Fruit fly (Drosophila melanogaster) whole organism, embryonic: ENCODE measurements around the gene CG34149.

ENCODE experiments used
- Atf3 ChIP-seq: fragments of 200-800 bp; sonication (Bioruptor generic); optimal IDR thresholded peaks from 3 replicates; lab custom pipeline; 2016; ENCODE audit warnings: missing biosample characterization, missing genetic modification characterization
- BEAF-32 ChIP-seq: fragments of 200-800 bp; sonication (Bioruptor generic); optimal IDR thresholded peaks from 3 replicates; lab custom pipeline; 2017; ENCODE audit warnings: missing biosample characterization, missing genetic modification characterization, mild to moderate bottlenecking, moderate library complexity, missing genetic modification reagents
- Blimp-1 ChIP-seq: fragments of 200-800 bp; sonication (Bioruptor generic); optimal IDR thresholded peaks from 3 replicates; lab custom pipeline; 2018; ENCODE audit warnings: missing biosample characterization, missing genetic modification characterization, mild to moderate bottlenecking, moderate library complexity, missing genetic modification reagents
- CG10959 ChIP-seq: fragments of 200-800 bp; sonication (Bioruptor generic); IDR thresholded peaks from 2 replicates; pipeline ENCODE4 v1.3.6; 2022; ENCODE audit warnings: missing biosample characterization, missing genetic modification characterization
- CG11093 ChIP-seq: fragments of 200-800 bp; sonication (Bioruptor generic); IDR thresholded peaks from 3 replicates; pipeline ENCODE4 v1.3.6; 2022; ENCODE audit warnings: missing biosample characterization, missing genetic modification characterization
- CG11456 ChIP-seq: fragments of 200-800 bp; sonication (Bioruptor generic); IDR thresholded peaks from 3 replicates; pipeline ENCODE4 v1.3.6; 2022; ENCODE audit warnings: missing biosample characterization, missing genetic modification characterization
- CG11723 ChIP-seq: fragments of 200-800 bp; sonication (Bioruptor generic); optimal IDR thresholded peaks from 2 replicates; lab custom pipeline; 2017; ENCODE audit warnings: missing biosample characterization, mild to moderate bottlenecking, missing genetic modification characterization
- CG12071 ChIP-seq: fragments of 200-800 bp; sonication (Bioruptor generic); optimal IDR thresholded peaks from 3 replicates; lab custom pipeline; 2018; ENCODE audit warnings: missing biosample characterization, mild to moderate bottlenecking, missing genetic modification characterization
- CG12769 ChIP-seq: fragments of 200-800 bp; sonication (Bioruptor generic); optimal IDR thresholded peaks from 2 replicates; lab custom pipeline; 2019; ENCODE audit warnings: missing biosample characterization, mild to moderate bottlenecking, missing genetic modification characterization, moderate library complexity
- CG14667 ChIP-seq: fragments of 200-800 bp; sonication (Bioruptor generic); IDR thresholded peaks from 2 replicates; pipeline ENCODE4 v1.3.6; 2022; ENCODE audit warnings: missing biosample characterization, missing genetic modification characterization
- CG14965 ChIP-seq: fragments of 200-800 bp; sonication (Bioruptor generic); optimal IDR thresholded peaks from 2 replicates; lab custom pipeline; 2016; ENCODE audit warnings: missing biosample characterization, missing genetic modification characterization, borderline replicate concordance
- CG2120 ChIP-seq: fragments of 200-800 bp; sonication (Bioruptor generic); optimal IDR thresholded peaks from 3 replicates; lab custom pipeline; 2016; ENCODE audit warnings: missing biosample characterization, missing genetic modification characterization
- CG32767 ChIP-seq: fragments of 200-800 bp; sonication (Bioruptor generic); IDR thresholded peaks from 2 replicates; pipeline ENCODE4 v1.3.6; 2022; ENCODE audit warnings: missing biosample characterization, missing genetic modification characterization
- CG4360 ChIP-seq: fragments of 200-800 bp; sonication (Bioruptor generic); IDR thresholded peaks from 2 replicates; pipeline ENCODE4 v1.3.6; 2022; ENCODE audit warnings: missing biosample characterization, missing genetic modification characterization
- CG43689 ChIP-seq: fragments of 200-800 bp; sonication (Bioruptor generic); IDR thresholded peaks from 2 replicates; pipeline ENCODE4 v1.3.6; 2022; ENCODE audit warnings: missing biosample characterization, missing genetic modification characterization
- CG4707 ChIP-seq: fragments of 200-800 bp; sonication (Bioruptor generic); optimal IDR thresholded peaks from 2 replicates; lab custom pipeline; 2018; ENCODE audit warnings: missing biosample characterization, mild to moderate bottlenecking, missing genetic modification characterization, moderate library complexity
- CG6272 ChIP-seq: fragments of 200-800 bp; sonication (Bioruptor generic); IDR thresholded peaks from 2 replicates; pipeline ENCODE4 v1.3.6; 2022; ENCODE audit warnings: missing biosample characterization, missing genetic modification characterization
- CG6765 ChIP-seq: fragments of 200-800 bp; sonication (Bioruptor generic); optimal IDR thresholded peaks from 3 replicates; lab custom pipeline; 2017; ENCODE audit warnings: missing biosample characterization, mild to moderate bottlenecking, missing genetic modification characterization
- CG7786 ChIP-seq: fragments of 200-800 bp; sonication (Bioruptor generic); optimal IDR thresholded peaks from 2 replicates; lab custom pipeline; 2016; ENCODE audit warnings: missing biosample characterization, missing genetic modification characterization
- D ChIP-seq, 2 experiments: fragments of 200-800 bp in 1 of 2; fragments of >200 bp in 1 of 2; sonication (Bioruptor generic) in 1 of 2; optimal IDR thresholded peaks; 2 replicates in 1 of 2; 3 replicates in 1 of 2; lab custom pipeline; 2017; ENCODE audit warnings: mild to moderate bottlenecking in 1 of 2, missing biosample characterization in 1 of 2, missing genetic modification characterization in 1 of 2, missing genetic modification reagents in 1 of 2
- Dek ChIP-seq: fragments of 200-800 bp; sonication (Bioruptor generic); optimal IDR thresholded peaks from 3 replicates; lab custom pipeline; 2019; ENCODE audit warnings: missing biosample characterization, mild to moderate bottlenecking, missing genetic modification characterization, moderate library complexity
- HmgZ ChIP-seq: fragments of 200-800 bp; sonication (Bioruptor generic); optimal IDR thresholded peaks from 2 replicates; lab custom pipeline; 2018; ENCODE audit warnings: missing biosample characterization, mild to moderate bottlenecking, missing genetic modification characterization
- Hr39 ChIP-seq: fragments of >200 bp; optimal IDR thresholded peaks from 2 replicates; lab custom pipeline; 2017
- Lim3 ChIP-seq: fragments of 200-800 bp; sonication (Bioruptor generic); IDR thresholded peaks from 2 replicates; pipeline ENCODE4 v1.3.6; 2022; ENCODE audit warnings: missing biosample characterization, missing genetic modification characterization
- Nf-YC ChIP-seq: fragments of 200-800 bp; optimal IDR thresholded peaks from 3 replicates; lab custom pipeline; 2019; ENCODE audit warnings: missing biosample characterization, mild to moderate bottlenecking, missing genetic modification characterization, moderate library complexity
- NfI ChIP-seq: fragments of 200-800 bp; sonication (Bioruptor generic); optimal IDR thresholded peaks from 3 replicates; lab custom pipeline; 2018; ENCODE audit warnings: missing biosample characterization, mild to moderate bottlenecking, missing genetic modification characterization, moderate library complexity
- Opbp ChIP-seq: fragments of 200-800 bp; sonication (Bioruptor generic); IDR thresholded peaks from 3 replicates; pipeline ENCODE4 v1.3.6; 2022; ENCODE audit warnings: missing biosample characterization, missing genetic modification characterization; ENCODE audit not compliant: partially characterized antibody
- Poxn ChIP-seq: fragments of 200-800 bp; sonication (Bioruptor generic); IDR thresholded peaks from 2 replicates; pipeline ENCODE4 v1.3.6; 2022; ENCODE audit warnings: missing biosample characterization, missing genetic modification characterization
- Sin3A ChIP-seq: fragments of >200 bp; optimal IDR thresholded peaks from 2 replicates; lab custom pipeline; 2018
- Ssrp ChIP-seq: fragments of 200-800 bp; sonication (Bioruptor generic); optimal IDR thresholded peaks from 2 replicates; lab custom pipeline; 2018; ENCODE audit warnings: missing biosample characterization, mild to moderate bottlenecking, missing genetic modification characterization, moderate library complexity
- bsh ChIP-seq, 2 experiments: fragments of 200-800 bp; sonication (Bioruptor generic); optimal IDR thresholded peaks; 2 replicates each; lab custom pipeline; 2017 to 2018; ENCODE audit warnings: mild to moderate bottlenecking in 2 of 2, missing biosample characterization in 2 of 2, missing genetic modification characterization in 2 of 2, moderate library complexity in 1 of 2
- btn ChIP-seq: fragments of 200-800 bp; sonication (Bioruptor generic); optimal IDR thresholded peaks from 2 replicates; lab custom pipeline; 2016; ENCODE audit warnings: missing biosample characterization, missing genetic modification characterization
- cato ChIP-seq: fragments of 200-800 bp; sonication (Bioruptor generic); optimal IDR thresholded peaks from 2 replicates; lab custom pipeline; 2016; ENCODE audit warnings: missing biosample characterization, missing genetic modification characterization, borderline replicate concordance
- chif ChIP-seq, 2 experiments: fragments of 200-800 bp; sonication (Bioruptor generic); optimal IDR thresholded peaks; 3 replicates each; lab custom pipeline; 2016; ENCODE audit warnings: missing biosample characterization in 2 of 2, missing genetic modification characterization in 2 of 2
- da ChIP-seq: fragments of 200-800 bp; sonication (Bioruptor generic); optimal IDR thresholded peaks from 2 replicates; lab custom pipeline; 2016; ENCODE audit warnings: missing biosample characterization, missing genetic modification characterization
- dimm ChIP-seq: fragments of 200-800 bp; sonication (Bioruptor generic); IDR thresholded peaks from 2 replicates; pipeline ENCODE4 v1.3.6; 2022; ENCODE audit warnings: missing biosample characterization, missing genetic modification characterization
- dpn ChIP-seq, 2 experiments: fragments of 200-800 bp; sonication (Bioruptor generic); optimal IDR thresholded peaks; 3 replicates each; lab custom pipeline; 2016; ENCODE audit warnings: missing biosample characterization in 2 of 2, missing genetic modification characterization in 2 of 2
- emc ChIP-seq: fragments of 200-800 bp; sonication (Bioruptor generic); optimal IDR thresholded peaks from 2 replicates; lab custom pipeline; 2016; ENCODE audit warnings: missing biosample characterization, missing genetic modification characterization
- hkb ChIP-seq, 2 experiments: fragments of 200-800 bp in 1 of 2; fragments of >200 bp in 1 of 2; sonication (Bioruptor generic) in 1 of 2; IDR thresholded peaks in 1 of 2; optimal IDR thresholded peaks in 1 of 2; 2 replicates each; pipeline versions ENCODE4 v1.3.6 to Lab custom; 2017 to 2022; ENCODE audit warnings: missing biosample characterization in 1 of 2, missing genetic modification characterization in 1 of 2
- jigr1 ChIP-seq: fragments of 200-800 bp; sonication (Bioruptor generic); IDR thresholded peaks from 3 replicates; pipeline ENCODE4 v1.3.6; 2022; ENCODE audit warnings: missing biosample characterization, missing genetic modification characterization
- lola ChIP-seq, 3 experiments: fragments of >200 bp in 2 of 3; fragments of 200-800 bp in 1 of 3; sonication (Bioruptor generic) in 1 of 3; optimal IDR thresholded peaks; 2 replicates each; lab custom pipeline; 2017 to 2019; ENCODE audit warnings: missing biosample characterization in 3 of 3, missing genetic modification characterization in 3 of 3, mild to moderate bottlenecking in 1 of 3, moderate library complexity in 1 of 3
- nerfin-1 ChIP-seq: fragments of 200-800 bp; sonication (Bioruptor generic); optimal IDR thresholded peaks from 3 replicates; lab custom pipeline; 2019; ENCODE audit warnings: missing biosample characterization, mild to moderate bottlenecking, missing genetic modification characterization, moderate library complexity
- nmo ChIP-seq: fragments of 200-800 bp; sonication (Bioruptor generic); optimal IDR thresholded peaks from 2 replicates; lab custom pipeline; 2018; ENCODE audit warnings: missing biosample characterization, mild to moderate bottlenecking, missing genetic modification characterization, moderate library complexity
- peb ChIP-seq: fragments of 200-800 bp; sonication (Bioruptor generic); IDR thresholded peaks from 2 replicates; pipeline ENCODE4 v1.3.6; 2022; ENCODE audit warnings: missing biosample characterization, missing genetic modification characterization
- pfk ChIP-seq: fragments of 200-800 bp; sonication (Bioruptor generic); optimal IDR thresholded peaks from 2 replicates; lab custom pipeline; 2018; ENCODE audit warnings: missing biosample characterization, mild to moderate bottlenecking, missing genetic modification characterization, moderate library complexity
- pho ChIP-seq: fragments of 200-800 bp; sonication (Bioruptor generic); optimal IDR thresholded peaks from 2 replicates; lab custom pipeline; 2016; ENCODE audit warnings: missing biosample characterization, missing genetic modification characterization
- pum ChIP-seq: fragments of 200-800 bp; sonication (Bioruptor generic); optimal IDR thresholded peaks from 2 replicates; lab custom pipeline; 2016; ENCODE audit warnings: missing biosample characterization, missing genetic modification characterization
- slp2 ChIP-seq: fragments of 200-800 bp; sonication (Bioruptor generic); optimal IDR thresholded peaks from 2 replicates; lab custom pipeline; 2016; ENCODE audit warnings: missing biosample characterization, missing genetic modification characterization
- trem ChIP-seq: fragments of 200-800 bp; optimal IDR thresholded peaks from 3 replicates; lab custom pipeline; 2019; ENCODE audit warnings: missing biosample characterization, mild to moderate bottlenecking, missing genetic modification characterization, moderate library complexity
- unpg ChIP-seq: fragments of 200-800 bp; sonication (Bioruptor generic); optimal IDR thresholded peaks from 3 replicates; lab custom pipeline; 2018; ENCODE audit warnings: missing biosample characterization, mild to moderate bottlenecking, missing genetic modification characterization, moderate library complexity
- wek ChIP-seq: fragments of 200-800 bp; sonication (Bioruptor generic); optimal IDR thresholded peaks from 3 replicates; lab custom pipeline; 2018; ENCODE audit warnings: missing biosample characterization, mild to moderate bottlenecking, missing genetic modification characterization, moderate library complexity

Gene CG34149

dm6 chr3R:22420911-22421310, 41.0 kb downstream of the CG34149 start, which contains the start of the genes Nop56 and mats (continued):
- TF ChIP-seq CG14965 (GFP tag; lab: Kevin White, UChicago) (no peak), CG32767 (GFP tag; lab: Robert Waterston, UW) (no peak), Sin3A (peak; percentile 41), NfI (peak; percentile 21), Poxn (no peak), Opbp (GFP tag; lab: Robert Waterston, UW) (peak; percentile 29; the same call in 1 of the 3 replicates), CG12769 (tag; lab: Kevin White, UChicago) (no peak), Lim3 (GFP tag; lab: Robert Waterston, UW) (no peak), chif (GFP tag; optimal IDR thresholded peaks at IDR 0.05; lab: Kevin White, UChicago) (no peak), peb (GFP tag; lab: Robert Waterston, UW) (no peak), nmo (peak; percentile 65), CG43689 (GFP tag; lab: Robert Waterston, UW) (no peak), CG7786 (GFP tag; lab: Kevin White, UChicago) (no peak), CG11093 (no peak), btn (GFP tag; lab: Kevin White, UChicago) (no peak), cato (no peak), CG10959 (no peak), da (GFP tag; lab: Kevin White, UChicago) (no peak), Nf-YC (peak; percentile 62), wek (peak; percentile 14), CG14667 (GFP tag; lab: Robert Waterston, UW) (no peak), bsh (GFP tag; optimal IDR thresholded peaks at IDR 0.05; lab: Kevin White, UChicago) (no peak), trem (tag; lab: Kevin White, UChicago) (peak; percentile 71), Hr39 (lab: Kevin White, UChicago) (no peak), CG4360 (GFP tag; lab: Robert Waterston, UW) (no peak), dpn (GFP tag; optimal IDR thresholded peaks at IDR 0.05; lab: Kevin White, UChicago) (no peak), CG2120 (GFP tag; lab: Kevin White, UChicago) (no peak), CG6272 (GFP tag; lab: Robert Waterston, UW) (no peak), Blimp-1 (GFP tag; lab: Kevin White, UChicago) (no peak), emc (GFP tag; lab: Kevin White, UChicago) (no peak), HmgZ (peak; percentile 45), D (optimal IDR thresholded peaks at IDR 0.05; lab: Kevin White, UChicago) (no peak), D (GFP tag; optimal IDR thresholded peaks at IDR 0.05; lab: Kevin White, UChicago) (no peak), unpg (GFP tag; lab: Kevin White, UChicago) (no peak), pum (no peak), CG4707 (GFP tag; lab: Kevin White, UChicago) (no peak), nerfin-1 (peak; percentile 29), pho (GFP tag; lab: Kevin White, UChicago) (no peak), CG12071 (GFP tag; lab: Kevin White, UChicago) (no peak), Dek (tag; lab: Kevin White, UChicago) (no peak), slp2 (no peak), CG11723 (GFP tag; lab: Kevin White, UChicago) (no peak), Atf3 (no peak), jigr1 (GFP tag; lab: Robert Waterston, UW) (no peak), CG11456 (GFP tag; lab: Robert Waterston, UW) (no peak), dimm (GFP tag; lab: Robert Waterston, UW) (no peak), BEAF-32 (peak; percentile 48), hkb (optimal IDR thresholded peaks at IDR 0.05; lab: Kevin White, UChicago) (no peak), hkb (GFP tag; IDR thresholded peaks at IDR 0.05; lab: Robert Waterston, UW) (no peak), CG6765 (GFP tag; lab: Kevin White, UChicago) (no peak), lola (GFP tag; optimal IDR thresholded peaks at IDR 0.05; lab: Kevin White, UChicago) (no peak), pfk (no peak), Ssrp (tag; lab: Kevin White, UChicago) (no peak)
